Fruit fly (Drosophila melanogaster): Measurements from ENCODE around the gene ro.

Gene ro

DNA sequence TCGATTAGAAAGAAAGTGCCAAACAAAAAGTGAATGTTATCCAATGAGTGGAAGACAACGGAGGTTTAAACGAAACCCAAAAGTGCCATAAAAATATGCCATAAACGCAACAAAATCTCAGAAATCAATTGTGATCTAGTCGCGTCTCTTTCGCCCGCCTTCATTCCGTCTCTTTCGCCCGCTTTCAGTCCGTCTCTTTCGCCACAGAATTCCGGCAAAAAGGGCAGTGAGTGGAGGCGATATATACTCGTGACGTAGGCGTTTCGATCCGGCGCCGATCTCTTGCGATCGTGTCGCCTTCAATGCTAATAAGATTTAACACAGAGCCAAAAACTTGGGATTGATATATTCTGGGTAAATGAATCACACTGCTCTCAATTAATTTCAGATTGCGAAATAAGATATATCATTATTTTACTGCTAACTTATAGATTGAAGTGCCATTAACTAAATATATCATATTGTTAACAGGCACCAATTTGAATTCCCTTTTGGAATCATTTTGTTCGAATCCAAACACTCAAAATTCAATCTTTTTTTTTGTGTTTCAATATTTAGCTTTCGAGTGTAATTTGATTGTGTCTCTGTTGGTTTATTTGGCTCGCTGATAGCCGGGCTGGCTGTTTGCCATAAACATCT, 7.2 kb upstream of the ro start (continued):
- TF ChIP-seq mirr (GFP tag; optimal IDR thresholded peaks at IDR 0.05) (no peak), CG30431 (GFP tag; optimal IDR thresholded peaks at IDR 0.05) (no peak), Bgb (GFP tag; IDR thresholded peaks at IDR 0.05; ENCODE audit: partially characterized antibody) (no peak), psq (GFP tag; optimal IDR thresholded peaks at IDR 0.05) (no peak), BtbVII (GFP tag; optimal IDR thresholded peaks at IDR 0.05) (peak; percentile 47), CG18476 (GFP tag; optimal IDR thresholded peaks at IDR 0.05) (no peak), B-H2 (GFP tag; optimal IDR thresholded peaks at IDR 0.05) (no peak), sob (GFP tag; IDR thresholded peaks at IDR 0.05) (peak; percentile 30; the same call in 1 of the 2 replicates), CG9876 (GFP tag; optimal IDR thresholded peaks at IDR 0.05) (no peak), CoRest (tag; optimal IDR thresholded peaks at IDR 0.05) (peak; percentile 70), Doc3 (GFP tag; IDR thresholded peaks at IDR 0.05; ENCODE audit: partially characterized antibody) (no peak), trem (tag; optimal IDR thresholded peaks at IDR 0.05) (no peak), CG7271 (tag; optimal IDR thresholded peaks at IDR 0.05) (no peak), CG5180 (GFP tag; optimal IDR thresholded peaks at IDR 0.05) (no peak), CG16779 (GFP tag; IDR thresholded peaks at IDR 0.05) (no peak), Vsx1 (GFP tag; optimal IDR thresholded peaks at IDR 0.05) (peak; percentile 50), B-H1 (GFP tag; IDR thresholded peaks at IDR 0.05) (0 out of 3 replicates have a peak, but pooled peaks have one; percentile 21), bsh (GFP tag; optimal IDR thresholded peaks at IDR 0.05) (peak in 1 of 2 experiments; percentile 56), Nf-YC (tag; optimal IDR thresholded peaks at IDR 0.05) (peak; percentile 58), vfl (GFP tag; optimal IDR thresholded peaks at IDR 0.05) (no peak), Dad (GFP tag; optimal IDR thresholded peaks at IDR 0.05) (no peak), Dp (GFP tag; optimal IDR thresholded peaks at IDR 0.05) (no peak), CG2120 (GFP tag; optimal IDR thresholded peaks at IDR 0.05) (peak; percentile 63), Gsc (GFP tag; IDR thresholded peaks at IDR 0.05) (no peak), Max (GFP tag; optimal IDR thresholded peaks at IDR 0.05) (no peak), CG12659 (GFP tag; optimal IDR thresholded peaks at IDR 0.05) (peak; percentile 58), CG12236 (GFP tag; optimal IDR thresholded peaks at IDR 0.05) (peak; percentile 9), z (GFP tag; IDR thresholded peaks at IDR 0.05) (no peak), grn (GFP tag; optimal IDR thresholded peaks at IDR 0.05) (no peak), CG10959 (GFP tag; IDR thresholded peaks at IDR 0.05) (no peak), CG1024 (GFP tag; IDR thresholded peaks at IDR 0.05) (no peak), dm (GFP tag; optimal IDR thresholded peaks at IDR 0.05) (peak; percentile 16), slp2 (GFP tag; optimal IDR thresholded peaks at IDR 0.05) (peak; percentile 16), GATAe (GFP tag; conservative IDR thresholded peaks at IDR 0.05) (no peak), CG15073 (GFP tag; optimal IDR thresholded peaks at IDR 0.05) (no peak), en (GFP tag; optimal IDR thresholded peaks at IDR 0.05) (no peak), Kr (GFP tag; optimal IDR thresholded peaks at IDR 0.05) (no peak), nmo (GFP tag; optimal IDR thresholded peaks at IDR 0.05) (peak; percentile 55), CG30403 (GFP tag; optimal IDR thresholded peaks at IDR 0.05) (peak; percentile 63), CG9817 (tag; optimal IDR thresholded peaks at IDR 0.05) (peak; percentile 41), sd (tag; optimal IDR thresholded peaks at IDR 0.05) (peak; percentile 66), Meics (GFP tag; optimal IDR thresholded peaks at IDR 0.05) (peak; percentile 61), her (GFP tag; optimal IDR thresholded peaks at IDR 0.05) (no peak), CG8944 (GFP tag; optimal IDR thresholded peaks at IDR 0.05) (no peak), CG15011 (GFP tag; optimal IDR thresholded peaks at IDR 0.05) (peak; percentile 16), unc-4 (GFP tag; IDR thresholded peaks at IDR 0.05; ENCODE audit: partially characterized antibody) (no peak), CG16813 (GFP tag; IDR thresholded peaks at IDR 0.05; ENCODE audit: partially characterized antibody) (no peak), ems (GFP tag; optimal IDR thresholded peaks at IDR 0.05) (no peak), CG10147 (GFP tag; optimal IDR thresholded peaks at IDR 0.05) (no peak), CG12744 (GFP tag; optimal IDR thresholded peaks at IDR 0.05) (peak; percentile 40)

Data from whole organism, embryonic.